Fruit fly (Drosophila melanogaster): ENCODE results near the gene CG7879.

The CG7879 gene

dm6 chr3L:1549148-1549547 is 19.3 kb downstream of the CG7879 start:
- no peak for TF ChIP-seq dsf (GFP tag; optimal IDR thresholded peaks at IDR 0.05; ENCODE audit: borderline replicate concordance)
- TF ChIP-seq Hr83 (GFP tag; optimal IDR thresholded peaks at IDR 0.05; ENCODE audit: poor library complexity, severe bottlenecking) = peak; percentile 54
- no peak for TF ChIP-seq brk (GFP tag; optimal IDR thresholded peaks at IDR 0.05)
- TF ChIP-seq woc (GFP tag; optimal IDR thresholded peaks at IDR 0.05) = no peak
- TF ChIP-seq CrebA (GFP tag; optimal IDR thresholded peaks at IDR 0.05; ENCODE audit: borderline replicate concordance) = no peak
- TF ChIP-seq Rel (GFP tag; optimal IDR thresholded peaks at IDR 0.05) = no peak
- TF ChIP-seq Rel (tag; optimal IDR thresholded peaks at IDR 0.05) = no peak
- TF ChIP-seq Hnf4 (GFP tag; optimal IDR thresholded peaks at IDR 0.05) = peak; percentile 5
- TF ChIP-seq psq (GFP tag; optimal IDR thresholded peaks at IDR 0.05) = no peak
- TF ChIP-seq OdsH (GFP tag; optimal IDR thresholded peaks at IDR 0.05) = no peak
- no peak for TF ChIP-seq ey (GFP tag; optimal IDR thresholded peaks at IDR 0.05)
- no peak for TF ChIP-seq HLH106 (tag; optimal IDR thresholded peaks at IDR 0.05)
- TF ChIP-seq rgr (GFP tag; optimal IDR thresholded peaks at IDR 0.05) = peak; percentile 12
- TF ChIP-seq Myc (optimal IDR thresholded peaks at IDR 0.05) = no peak
- no peak for TF ChIP-seq dl (GFP tag; optimal IDR thresholded peaks at IDR 0.05; ENCODE audit: insufficient read depth in 1 of 2, partially characterized antibody in 2 of 2)
- no peak for TF ChIP-seq lola (GFP tag; optimal IDR thresholded peaks at IDR 0.05)

dm6 chr3L:1548345-1548970 is 19.9 kb downstream of the CG7879 start:
- peak; percentile 6 for TF ChIP-seq sv (GFP tag; optimal IDR thresholded peaks at IDR 0.05)
- peak; percentile 61 for TF ChIP-seq dmrt93B (GFP tag; optimal IDR thresholded peaks at IDR 0.05)
- peak; percentile 29 for TF ChIP-seq CG32264 (GFP tag; optimal IDR thresholded peaks at IDR 0.05)
- peak; percentile 56 for TF ChIP-seq psq (GFP tag; optimal IDR thresholded peaks at IDR 0.05)
- TF ChIP-seq Jra (GFP tag; optimal IDR thresholded peaks at IDR 0.05) = peak; percentile 66
- no peak for TF ChIP-seq Hr83 (GFP tag; optimal IDR thresholded peaks at IDR 0.05; ENCODE audit: poor library complexity, severe bottlenecking)
- peak; percentile 72 for TF ChIP-seq Hnf4 (GFP tag; optimal IDR thresholded peaks at IDR 0.05)
- TF ChIP-seq OdsH (GFP tag; optimal IDR thresholded peaks at IDR 0.05) = peak; percentile 81
- TF ChIP-seq Sp1 (GFP tag; optimal IDR thresholded peaks at IDR 0.05) = peak; percentile 75
- peak; percentile 22 for TF ChIP-seq CG9705 (GFP tag; optimal IDR thresholded peaks at IDR 0.05)
- TF ChIP-seq ey (GFP tag; optimal IDR thresholded peaks at IDR 0.05) = peak; percentile 80
- TF ChIP-seq pan (optimal IDR thresholded peaks at IDR 0.05) = no peak
- TF ChIP-seq rgr (GFP tag; optimal IDR thresholded peaks at IDR 0.05) = peak; percentile 74
- TF ChIP-seq GATAd (GFP tag; optimal IDR thresholded peaks at IDR 0.05) = no peak
- TF ChIP-seq Rel (GFP tag; optimal IDR thresholded peaks at IDR 0.05) = no peak
- peak; percentile 51 for TF ChIP-seq Rel (tag; optimal IDR thresholded peaks at IDR 0.05)
- TF ChIP-seq fru (GFP tag; optimal IDR thresholded peaks at IDR 0.05) = peak; percentile 92
- peak; percentile 77 for TF ChIP-seq HLH106 (tag; optimal IDR thresholded peaks at IDR 0.05)
- no peak for TF ChIP-seq tai (GFP tag; optimal IDR thresholded peaks at IDR 0.05)
- no peak for TF ChIP-seq Dfd (GFP tag; optimal IDR thresholded peaks at IDR 0.05)
- peak; percentile 0 to 86 for TF ChIP-seq foxo (GFP tag; optimal IDR thresholded peaks at IDR 0.05)
- TF ChIP-seq h (GFP tag; optimal IDR thresholded peaks at IDR 0.05) = peak; percentile 80
- peak; percentile 56 for TF ChIP-seq woc (GFP tag; optimal IDR thresholded peaks at IDR 0.05)
- peak; percentile 82 for TF ChIP-seq br (GFP tag; optimal IDR thresholded peaks at IDR 0.05)

- TF ChIP-seq Hr78 (GFP tag; optimal IDR thresholded peaks at IDR 0.05) (no peak), sage (GFP tag; optimal IDR thresholded peaks at IDR 0.05) (no peak), Dif (GFP tag; optimal IDR thresholded peaks at IDR 0.05; ENCODE audit: partially characterized antibody) (no peak), Rel (GFP tag; optimal IDR thresholded peaks at IDR 0.05) (no peak), Rel (tag; optimal IDR thresholded peaks at IDR 0.05) (peak; percentile 64), usp (GFP tag; optimal IDR thresholded peaks at IDR 0.05) (no peak), br (GFP tag; optimal IDR thresholded peaks at IDR 0.05) (no peak), Abd-B (GFP tag; optimal IDR thresholded peaks at IDR 0.05) (no peak), dl (GFP tag; optimal IDR thresholded peaks at IDR 0.05; ENCODE audit: insufficient read depth in 1 of 2, partially characterized antibody in 2 of 2) (no peak)
Measured at dm6 chr3L:1547117-1547507, 21.3 kb downstream of the CG7879 start.

Data from whole organism, wandering third instar larva.